Fruit fly (Drosophila melanogaster) whole organism, prepupa: Measurements from ENCODE around the gene Snx21.
A peak's percentile ranks its signal among the peaks of the same experiment; 100 is the strongest.

Source experiments
- CG10669 ChIP-seq: fragments of 200-800 bp; sonication (Bioruptor generic); optimal IDR thresholded peaks from 3 replicates; lab custom pipeline; 2018; ENCODE audit warnings: missing biosample characterization, mild to moderate bottlenecking, missing genetic modification characterization, moderate library complexity
- CG11762 ChIP-seq: fragments of 200-800 bp; sonication (Bioruptor generic); optimal IDR thresholded peaks from 3 replicates; lab custom pipeline; 2016; ENCODE audit warnings: missing biosample characterization, missing genetic modification characterization; ENCODE audit not compliant: insufficient read depth
- CG11902 ChIP-seq: fragments of 200-800 bp; sonication (Bioruptor generic); optimal IDR thresholded peaks from 3 replicates; lab custom pipeline; 2016; ENCODE audit warnings: missing biosample characterization, missing genetic modification characterization
- CG15336 ChIP-seq: fragments of 200-800 bp; sonication (Bioruptor generic); IDR thresholded peaks from 2 replicates; pipeline ENCODE4 v1.3.6; 2022; ENCODE audit warnings: missing biosample characterization, missing genetic modification characterization
- CG1621 ChIP-seq: fragments of 200-800 bp; sonication (Bioruptor generic); optimal IDR thresholded peaks from 3 replicates; lab custom pipeline; 2018; ENCODE audit warnings: missing biosample characterization, mild to moderate bottlenecking, missing genetic modification characterization
- CG16779 ChIP-seq: fragments of 200-800 bp; sonication (Bioruptor generic); optimal IDR thresholded peaks from 3 replicates; lab custom pipeline; 2017; ENCODE audit warnings: missing biosample characterization, mild to moderate bottlenecking, missing genetic modification characterization
- CG3032 ChIP-seq: fragments of 200-800 bp; optimal IDR thresholded peaks from 2 replicates; lab custom pipeline; 2019; ENCODE audit warnings: missing biosample characterization, mild to moderate bottlenecking, missing genetic modification characterization, moderate library complexity
- CG31627 ChIP-seq: fragments of 200-800 bp; sonication (Bioruptor generic); optimal IDR thresholded peaks from 3 replicates; lab custom pipeline; 2016; ENCODE audit warnings: missing biosample characterization, missing genetic modification characterization
- CG32006 ChIP-seq: fragments of 200-800 bp; sonication (Bioruptor generic); optimal IDR thresholded peaks from 3 replicates; lab custom pipeline; 2017; ENCODE audit warnings: missing biosample characterization, mild to moderate bottlenecking, missing genetic modification characterization
- CG3919 ChIP-seq: fragments of 200-800 bp; sonication (Bioruptor generic); optimal IDR thresholded peaks from 3 replicates; lab custom pipeline; 2016; ENCODE audit warnings: missing biosample characterization, missing genetic modification characterization
- CG4318 ChIP-seq: fragments of 200-800 bp; sonication (Bioruptor generic); optimal IDR thresholded peaks from 3 replicates; lab custom pipeline; 2017; ENCODE audit warnings: missing biosample characterization, mild to moderate bottlenecking, missing genetic modification characterization
- CG6163 ChIP-seq: fragments of 200-800 bp; sonication (Bioruptor generic); IDR thresholded peaks from 3 replicates; pipeline ENCODE4 v1.3.6; 2022; ENCODE audit warnings: missing biosample characterization, missing genetic modification characterization
- CG6276 ChIP-seq: fragments of 200-800 bp; sonication (Bioruptor generic); optimal IDR thresholded peaks from 2 replicates; lab custom pipeline; 2017; ENCODE audit warnings: missing biosample characterization, mild to moderate bottlenecking, missing genetic modification characterization
- CG6808 ChIP-seq: fragments of 200-800 bp; sonication (Bioruptor generic); optimal IDR thresholded peaks from 3 replicates; lab custom pipeline; 2017; ENCODE audit warnings: missing biosample characterization, missing genetic modification characterization, mild to moderate bottlenecking, moderate library complexity, missing genetic modification reagents
- CG6854 ChIP-seq: fragments of 200-800 bp; sonication (Bioruptor generic); optimal IDR thresholded peaks from 2 replicates; lab custom pipeline; 2017; ENCODE audit warnings: missing biosample characterization, mild to moderate bottlenecking, missing genetic modification characterization
- CG7368 ChIP-seq: fragments of 200-800 bp; sonication (Bioruptor generic); optimal IDR thresholded peaks from 3 replicates; lab custom pipeline; 2016; ENCODE audit warnings: missing biosample characterization, missing genetic modification characterization
- CG8319 ChIP-seq: fragments of 200-800 bp; sonication (Bioruptor generic); optimal IDR thresholded peaks from 3 replicates; lab custom pipeline; 2016; ENCODE audit warnings: missing biosample characterization, missing genetic modification characterization
- CG9139 ChIP-seq: fragments of 200-800 bp; sonication (Bioruptor generic); optimal IDR thresholded peaks from 3 replicates; lab custom pipeline; 2017; ENCODE audit warnings: missing biosample characterization, mild to moderate bottlenecking, missing genetic modification characterization
- Eip75B ChIP-seq: fragments of 200-800 bp; sonication (Bioruptor generic); optimal IDR thresholded peaks from 3 replicates; lab custom pipeline; 2016; ENCODE audit warnings: missing biosample characterization, missing genetic modification characterization
- Eip78C ChIP-seq: fragments of 200-800 bp; sonication (Bioruptor generic); peaks from one replicate; lab custom pipeline; 2016; ENCODE audit warnings: missing biosample characterization, missing genetic modification characterization
- Ets21C ChIP-seq: fragments of 200-800 bp; sonication (Bioruptor generic); optimal IDR thresholded peaks from 3 replicates; lab custom pipeline; 2016; ENCODE audit warnings: missing biosample characterization, missing genetic modification characterization
- Hr38 ChIP-seq: sonication (Bioruptor generic); optimal IDR thresholded peaks from 2 replicates; lab custom pipeline; 2016; ENCODE audit warnings: missing biosample characterization, missing genetic modification characterization
- Lpt ChIP-seq: fragments of 200-800 bp; sonication (Bioruptor generic); optimal IDR thresholded peaks from 3 replicates; lab custom pipeline; 2016; ENCODE audit warnings: missing biosample characterization, missing genetic modification characterization
- Met ChIP-seq: fragments of 200-800 bp; sonication (Bioruptor generic); optimal IDR thresholded peaks from 3 replicates; lab custom pipeline; 2016; ENCODE audit warnings: missing biosample characterization, missing genetic modification characterization
- OdsH ChIP-seq: fragments of 200-800 bp; sonication (Bioruptor generic); optimal IDR thresholded peaks from 3 replicates; lab custom pipeline; 2016; ENCODE audit warnings: missing biosample characterization, missing genetic modification characterization
- Smox ChIP-seq: fragments of 200-800 bp; sonication (Bioruptor generic); optimal IDR thresholded peaks from 3 replicates; lab custom pipeline; 2016; ENCODE audit warnings: missing biosample characterization, missing genetic modification characterization
- Sox102F ChIP-seq: fragments of 200-800 bp; sonication (Bioruptor generic); optimal IDR thresholded peaks from 2 replicates; lab custom pipeline; 2016; ENCODE audit warnings: missing biosample characterization, mild to moderate bottlenecking, missing genetic modification characterization
- Sox14 ChIP-seq: fragments of 200-800 bp; sonication (Bioruptor generic); optimal IDR thresholded peaks from 3 replicates; lab custom pipeline; 2016; ENCODE audit warnings: missing biosample characterization, missing genetic modification characterization
- Sox15 ChIP-seq: fragments of 200-800 bp; sonication (Bioruptor generic); optimal IDR thresholded peaks from 3 replicates; lab custom pipeline; 2016; ENCODE audit warnings: missing biosample characterization, missing genetic modification characterization
- achi ChIP-seq: fragments of 200-800 bp; sonication (Bioruptor generic); optimal IDR thresholded peaks from 3 replicates; lab custom pipeline; 2016; ENCODE audit warnings: missing biosample characterization, missing genetic modification characterization
- acj6 ChIP-seq: fragments of 200-800 bp; sonication (Bioruptor generic); optimal IDR thresholded peaks from 3 replicates; lab custom pipeline; 2016; ENCODE audit warnings: missing biosample characterization, missing genetic modification characterization
- cyc ChIP-seq: fragments of 200-800 bp; sonication (Bioruptor generic); optimal IDR thresholded peaks from 3 replicates; lab custom pipeline; 2016; ENCODE audit warnings: missing biosample characterization, missing genetic modification characterization
- dac ChIP-seq: fragments of 200-800 bp; sonication (Bioruptor generic); optimal IDR thresholded peaks from 2 replicates; lab custom pipeline; 2017; ENCODE audit warnings: missing biosample characterization, mild to moderate bottlenecking, missing genetic modification characterization
- dsx ChIP-seq: fragments of 200-800 bp; optimal IDR thresholded peaks from 3 replicates; lab custom pipeline; 2019; ENCODE audit warnings: missing biosample characterization, mild to moderate bottlenecking, missing genetic modification characterization, moderate library complexity; ENCODE audit not compliant: poor library complexity, severe bottlenecking
- eg ChIP-seq: fragments of 200-800 bp; sonication (Bioruptor generic); IDR thresholded peaks from 3 replicates; pipeline ENCODE4 v1.3.6; 2022; ENCODE audit warnings: missing biosample characterization, missing genetic modification characterization
- esn ChIP-seq: fragments of 200-800 bp; sonication (Bioruptor generic); optimal IDR thresholded peaks from 2 replicates; lab custom pipeline; 2016; ENCODE audit warnings: missing biosample characterization, mild to moderate bottlenecking, missing genetic modification characterization, moderate library complexity
- fd59A ChIP-seq: fragments of 200-800 bp; sonication (Bioruptor generic); optimal IDR thresholded peaks from 2 replicates; lab custom pipeline; 2017; ENCODE audit warnings: missing biosample characterization, mild to moderate bottlenecking, missing genetic modification characterization, missing genetic modification reagents
- fkh ChIP-seq: fragments of 200-800 bp; sonication (Bioruptor generic); optimal IDR thresholded peaks from 3 replicates; lab custom pipeline; 2017; ENCODE audit warnings: missing biosample characterization, mild to moderate bottlenecking, missing genetic modification characterization, moderate library complexity
- lz ChIP-seq: fragments of 200-800 bp; sonication (Bioruptor generic); optimal IDR thresholded peaks from 3 replicates; lab custom pipeline; 2016; ENCODE audit warnings: missing biosample characterization, missing genetic modification characterization
- net ChIP-seq: fragments of 200-800 bp; sonication (Bioruptor generic); optimal IDR thresholded peaks from 3 replicates; lab custom pipeline; 2016; ENCODE audit warnings: missing biosample characterization, missing genetic modification characterization
- pdm3 ChIP-seq: fragments of 200-800 bp; sonication (Bioruptor generic); optimal IDR thresholded peaks from 3 replicates; lab custom pipeline; 2016; ENCODE audit warnings: missing biosample characterization, missing genetic modification characterization
- salr ChIP-seq, 2 experiments: fragments of 200-800 bp; sonication (Bioruptor generic); optimal IDR thresholded peaks; 3 replicates each; lab custom pipeline; 2016 to 2018; ENCODE audit warnings: missing biosample characterization in 2 of 2, missing genetic modification characterization in 2 of 2, mild to moderate bottlenecking in 1 of 2
- svp ChIP-seq: fragments of 200-800 bp; sonication (Bioruptor generic); peaks from one replicate; lab custom pipeline; 2016; ENCODE audit warnings: missing biosample characterization, missing genetic modification characterization
- topi ChIP-seq: fragments of 200-800 bp; sonication (Bioruptor generic); optimal IDR thresholded peaks from 3 replicates; lab custom pipeline; 2016; ENCODE audit warnings: missing biosample characterization, missing genetic modification characterization
- vri ChIP-seq: fragments of 200-800 bp; sonication (Bioruptor generic); optimal IDR thresholded peaks from 3 replicates; lab custom pipeline; 2016; ENCODE audit warnings: missing biosample characterization, mild to moderate bottlenecking, missing genetic modification characterization

The Snx21 gene

dm6 chr2L:2752460-2753411, 12.7 kb downstream of the Snx21 start, which contains the start of gene Pgk (continued):
- TF ChIP-seq fd59A (GFP tag; lab: Kevin White, UChicago) = peak; percentile 7
- TF ChIP-seq fkh (GFP tag; lab: Kevin White, UChicago) = peak; percentile 58
- TF ChIP-seq CG6854 (GFP tag; lab: Kevin White, UChicago) = peak; percentile 93
- TF ChIP-seq CG8319 (GFP tag; lab: Kevin White, UChicago) = peak; percentile 18
- no peak for TF ChIP-seq Sox15 (GFP tag; lab: Kevin White, UChicago)
- TF ChIP-seq achi (GFP tag; lab: Kevin White, UChicago) = peak; percentile 48
- TF ChIP-seq CG10669 (GFP tag; lab: Kevin White, UChicago) = peak; percentile 41
- TF ChIP-seq esn (GFP tag; lab: Kevin White, UChicago) = peak; percentile 74
- TF ChIP-seq Smox (GFP tag; lab: Kevin White, UChicago) = peak; percentile 72
- TF ChIP-seq CG1621 (tag; lab: Kevin White, UChicago) = peak; percentile 61

dm6 chr2L:2751904-2752459, 13.5 kb downstream of the Snx21 start, which contains the start of gene Bacc:
TSS of gene Bacc (plus strand) at chr2L:2752445.
- TF ChIP-seq acj6 (GFP tag; lab: Kevin White, UChicago) (peak; percentile 99), Smox (GFP tag; lab: Kevin White, UChicago) (peak; percentile 98), lz (GFP tag; lab: Kevin White, UChicago) (peak; percentile 98), CG6276 (GFP tag; lab: Kevin White, UChicago) (peak; percentile 99), CG8319 (GFP tag; lab: Kevin White, UChicago) (peak; percentile 96), CG11902 (GFP tag; lab: Kevin White, UChicago) (peak; percentile 96), CG9139 (GFP tag; lab: Kevin White, UChicago) (peak; percentile 94), fkh (GFP tag; lab: Kevin White, UChicago) (peak; percentile 14), OdsH (GFP tag; lab: Kevin White, UChicago) (peak; percentile 98), Eip75B (peak; percentile 99), CG6163 (GFP tag; lab: Robert Waterston, UW) (no peak), salr (GFP tag; optimal IDR thresholded peaks at IDR 0.05; lab: Kevin White, UChicago) (peak; percentile 90 to 99), CG32006 (GFP tag; lab: Kevin White, UChicago) (peak; percentile 99), cyc (GFP tag; lab: Kevin White, UChicago) (peak; percentile 98), dsx (peak; percentile 91), CG4318 (GFP tag; lab: Kevin White, UChicago) (peak; percentile 98), Met (peak; percentile 99), Eip78C (GFP tag; lab: Kevin White, UChicago) (peak; percentile 99), CG16779 (tag; lab: Kevin White, UChicago) (peak; percentile 97), CG1621 (tag; lab: Kevin White, UChicago) (peak; percentile 93), CG31627 (GFP tag; lab: Kevin White, UChicago) (peak; percentile 97), vri (GFP tag; lab: Kevin White, UChicago) (peak; percentile 93), fd59A (GFP tag; lab: Kevin White, UChicago) (peak; percentile 99), CG3032 (tag; lab: Kevin White, UChicago) (peak; percentile 98), CG15336 (no peak), CG6854 (GFP tag; lab: Kevin White, UChicago) (peak; percentile 95), CG7368 (GFP tag; lab: Kevin White, UChicago) (peak; percentile 96), dac (GFP tag; lab: Kevin White, UChicago) (peak; percentile 97), topi (peak; percentile 97), pdm3 (GFP tag; lab: Kevin White, UChicago) (peak; percentile 98), Sox14 (GFP tag; lab: Kevin White, UChicago) (peak; percentile 99), Hr38 (GFP tag; lab: Kevin White, UChicago) (peak; percentile 56), Sox102F (GFP tag; lab: Kevin White, UChicago) (peak; percentile 98), CG3919 (GFP tag; lab: Kevin White, UChicago) (peak; percentile 98), Ets21C (GFP tag; lab: Kevin White, UChicago) (peak; percentile 96), CG6808 (peak; percentile 99), svp (GFP tag; lab: Kevin White, UChicago) (peak; percentile 99), esn (GFP tag; lab: Kevin White, UChicago) (peak; percentile 99), net (GFP tag; lab: Kevin White, UChicago) (peak; percentile 98), achi (GFP tag; lab: Kevin White, UChicago) (peak; percentile 97), eg (GFP tag; lab: Robert Waterston, UW) (no peak), Lpt (GFP tag; lab: Kevin White, UChicago) (peak; percentile 93), CG11762 (peak; percentile 98)
